Worm (Caenorhabditis elegans) whole organism, L4/young adult: ENCODE data around the gene T24A6.17.

ENCODE experiments used
- W03F9.2 ChIP-seq: fragments of 150-350 bp; optimal IDR thresholded peaks from 2 replicates; lab custom pipeline; 2014; ENCODE audit warnings: missing biosample characterization, missing genetic modification characterization
- dao-5 ChIP-seq: sonication (generic microtip); optimal IDR thresholded peaks from 2 replicates; lab custom pipeline; 2016; ENCODE audit warnings: missing genotype, missing genetic modification characterization, moderate library complexity, missing compliant biosample characterization
- him-1 ChIP-seq: sonication (generic microtip); optimal IDR thresholded peaks from 2 replicates; lab custom pipeline; 2016; ENCODE audit warnings: missing genotype, missing genetic modification reagents, missing genetic modification characterization, missing compliant biosample characterization

- no peak for TF ChIP-seq him-1 (tag; lab: Kevin White, UChicago)
- TF ChIP-seq dao-5 (tag; lab: Kevin White, UChicago): no peak
- TF ChIP-seq W03F9.2 (tag; lab: Kevin White, UChicago): peak; percentile 42
These were observed 15.6 kb upstream of the T24A6.17 start for ce11 chrV:3579795-3580194.
